Worm (Caenorhabditis elegans): ENCODE results near the gene pals-40.
A peak's percentile ranks its signal among the peaks of the same experiment; 100 is the strongest.

- no peak for TF ChIP-seq nhr-10 (tag; optimal IDR thresholded peaks at IDR 0.05)
- TF ChIP-seq pqm-1 (tag; optimal IDR thresholded peaks at IDR 0.05): peak; percentile 54
- no peak for TF ChIP-seq egl-27 (tag; optimal IDR thresholded peaks at IDR 0.05)
- TF ChIP-seq duxl-1 (tag; optimal IDR thresholded peaks at IDR 0.05; ENCODE audit: poor library complexity): no peak
- no peak for TF ChIP-seq lsy-2 (tag; optimal IDR thresholded peaks at IDR 0.05)
- no peak for TF ChIP-seq dpl-1 (GFP tag; optimal IDR thresholded peaks at IDR 0.05)
- TF ChIP-seq skn-1 (tag; optimal IDR thresholded peaks at IDR 0.05): no peak
- no peak for TF ChIP-seq lin-13 (GFP tag; optimal IDR thresholded peaks at IDR 0.05)
- no peak for TF ChIP-seq unc-39 (tag; optimal IDR thresholded peaks at IDR 0.05)
- no peak for TF ChIP-seq fos-1 (tag; optimal IDR thresholded peaks at IDR 0.05)
- TF ChIP-seq zag-1 (tag; optimal IDR thresholded peaks at IDR 0.05): no peak
These were observed 6.9 kb upstream of the pals-40 start for ce11 chrIII:1384694-1385093.

All from whole organism, L4 larva.